Worm (Caenorhabditis elegans) whole organism, L1 larva: ENCODE measurements around the gene Y51A2A.4.

Experiments
- C34B4.2 ChIP-seq: sonication (generic microtip); optimal IDR thresholded peaks from 2 replicates; lab custom pipeline; 2017; ENCODE audit warnings: mild to moderate bottlenecking, missing genetic modification characterization, missing compliant biosample characterization
- Y116A8C.19 ChIP-seq: sonication (generic microtip); optimal IDR thresholded peaks from 2 replicates; lab custom pipeline; 2016; ENCODE audit warnings: missing compliant biosample characterization, missing genetic modification characterization, borderline replicate concordance
- aly-2 ChIP-seq: fragments of 150-350 bp; optimal IDR thresholded peaks from 2 replicates; lab custom pipeline; 2014; ENCODE audit warnings: missing biosample characterization, missing genetic modification characterization
- blmp-1 ChIP-seq: fragments of 150-350 bp; optimal IDR thresholded peaks from 2 replicates; lab custom pipeline; 2014; ENCODE audit warnings: missing biosample characterization, missing genetic modification characterization
- ceh-63 ChIP-seq: fragments of 200-800 bp; sonication (Bioruptor generic); optimal IDR thresholded peaks from 2 replicates; lab custom pipeline; 2018; ENCODE audit warnings: mild to moderate bottlenecking, missing genetic modification characterization, missing compliant biosample characterization
- ceh-82 ChIP-seq, 3 experiments: fragments of 150-350 bp in 1 of 3; sonication (generic microtip) in 2 of 3; optimal IDR thresholded peaks; 2 replicates each; lab custom pipeline; 2014 to 2017; ENCODE audit warnings: missing biosample characterization in 3 of 3, missing genetic modification characterization in 3 of 3
- ceh-90 ChIP-seq: sonication (generic microtip); optimal IDR thresholded peaks from 2 replicates; lab custom pipeline; 2016; ENCODE audit warnings: missing genetic modification characterization, missing compliant biosample characterization
- dpl-1 ChIP-seq, 3 experiments: fragments of 150-350 bp in 2 of 3; sonication (generic microtip) in 1 of 3; optimal IDR thresholded peaks; 2 replicates each; lab custom pipeline; 2014 to 2017; ENCODE audit warnings: missing biosample characterization in 3 of 3, missing genetic modification characterization in 3 of 3, missing genetic modification reagents in 3 of 3
- dsc-1 ChIP-seq: sonication (generic microtip); optimal IDR thresholded peaks from 2 replicates; lab custom pipeline; 2016; ENCODE audit warnings: mild to moderate bottlenecking, missing genetic modification characterization, missing compliant biosample characterization
- efl-3 ChIP-seq: fragments of 200-800 bp; sonication (Bioruptor generic); optimal IDR thresholded peaks from 2 replicates; lab custom pipeline; 2018; ENCODE audit warnings: mild to moderate bottlenecking, missing genetic modification characterization, missing compliant biosample characterization
- egl-13 ChIP-seq: sonication (generic microtip); optimal IDR thresholded peaks from 2 replicates; lab custom pipeline; 2016; ENCODE audit warnings: missing genotype, missing genetic modification reagents, missing genetic modification characterization, missing compliant biosample characterization
- fkh-4 ChIP-seq: sonication (generic microtip); optimal IDR thresholded peaks from 2 replicates; lab custom pipeline; 2016; ENCODE audit warnings: missing compliant biosample characterization, missing genetic modification characterization, borderline replicate concordance
- fkh-8 ChIP-seq: sonication (generic microtip); optimal IDR thresholded peaks from 2 replicates; lab custom pipeline; 2016; ENCODE audit warnings: mild to moderate bottlenecking, missing genetic modification characterization, missing compliant biosample characterization
- grh-1 ChIP-seq: fragments of 200-800 bp; sonication (Bioruptor generic); IDR thresholded peaks from 2 replicates; pipeline ENCODE4 v1.3.6; 2022; ENCODE audit warnings: missing genetic modification reagents, missing genetic modification characterization, missing compliant biosample characterization
- hlh-17 ChIP-seq: fragments of 200-800 bp; sonication (Bioruptor generic); optimal IDR thresholded peaks from 2 replicates; lab custom pipeline; 2018; ENCODE audit warnings: missing genetic modification characterization, mild to moderate bottlenecking, missing compliant biosample characterization, moderate library complexity, borderline replicate concordance
- irx-1 ChIP-seq: sonication (generic microtip); optimal IDR thresholded peaks from 2 replicates; lab custom pipeline; 2016; ENCODE audit warnings: missing genetic modification characterization, missing compliant biosample characterization
- isw-1 ChIP-seq: fragments of 200-800 bp; sonication (Bioruptor generic); IDR thresholded peaks from 2 replicates; pipeline ENCODE4 v1.3.6; 2022; ENCODE audit warnings: missing genetic modification characterization, missing compliant biosample characterization
- jun-1 ChIP-seq: fragments of 150-350 bp; optimal IDR thresholded peaks from 2 replicates; lab custom pipeline; 2014; ENCODE audit warnings: missing biosample characterization, missing genetic modification reagents, missing genetic modification characterization
- lin-13 ChIP-seq: fragments of 150-350 bp; optimal IDR thresholded peaks from 2 replicates; lab custom pipeline; 2014; ENCODE audit warnings: missing biosample characterization, missing genetic modification reagents, missing genetic modification characterization
- lin-35 ChIP-seq, 2 experiments: fragments of 150-350 bp; optimal IDR thresholded peaks; 2 replicates each; lab custom pipeline; 2014; ENCODE audit warnings: missing biosample characterization in 2 of 2, missing genetic modification characterization in 2 of 2, missing genetic modification reagents in 2 of 2
- lsy-2 ChIP-seq, 2 experiments: fragments of 150-350 bp; optimal IDR thresholded peaks; 2 replicates each; lab custom pipeline; 2014; ENCODE audit warnings: missing biosample characterization in 2 of 2, missing genetic modification characterization in 2 of 2
- mdl-1 ChIP-seq, 2 experiments: fragments of 150-350 bp; optimal IDR thresholded peaks; 2 replicates each; lab custom pipeline; 2014 to 2017; ENCODE audit warnings: missing biosample characterization in 2 of 2, missing genetic modification characterization in 2 of 2, inconsistent platforms in 1 of 2
- nhr-11 ChIP-seq: fragments of 150-350 bp; optimal IDR thresholded peaks from 2 replicates; lab custom pipeline; 2014; ENCODE audit warnings: missing biosample characterization, missing genetic modification characterization
- nhr-12 ChIP-seq: sonication (generic microtip); optimal IDR thresholded peaks from 2 replicates; lab custom pipeline; 2017; ENCODE audit warnings: missing biosample characterization, missing genetic modification characterization
- nhr-20 ChIP-seq: sonication (generic microtip); optimal IDR thresholded peaks from 2 replicates; lab custom pipeline; 2016; ENCODE audit warnings: mild to moderate bottlenecking, missing genetic modification characterization, missing compliant biosample characterization
- nhr-237 ChIP-seq: fragments of 150-350 bp; optimal IDR thresholded peaks from 2 replicates; lab custom pipeline; 2014; ENCODE audit warnings: missing biosample characterization, missing genetic modification characterization
- nhr-47 ChIP-seq: sonication (generic microtip); optimal IDR thresholded peaks from 2 replicates; lab custom pipeline; 2016; ENCODE audit warnings: mild to moderate bottlenecking, missing genetic modification characterization, moderate library complexity, missing compliant biosample characterization
- nhr-76 ChIP-seq: sonication (generic microtip); optimal IDR thresholded peaks from 2 replicates; lab custom pipeline; 2017; ENCODE audit warnings: missing biosample characterization, missing genetic modification characterization
- nhr-84 ChIP-seq: sonication (generic microtip); optimal IDR thresholded peaks from 2 replicates; lab custom pipeline; 2017; ENCODE audit warnings: missing biosample characterization, missing genetic modification characterization
- nhr-90 ChIP-seq: sonication (generic microtip); optimal IDR thresholded peaks from 2 replicates; lab custom pipeline; 2016; ENCODE audit warnings: mild to moderate bottlenecking, missing genetic modification characterization, missing compliant biosample characterization; ENCODE audit not compliant: poor library complexity
- snpc-4 ChIP-seq: fragments of 150-350 bp; optimal IDR thresholded peaks from 2 replicates; lab custom pipeline; 2014; ENCODE audit warnings: missing biosample characterization, missing genetic modification characterization
- sptf-1 ChIP-seq: fragments of 150-350 bp; optimal IDR thresholded peaks from 2 replicates; lab custom pipeline; 2014; ENCODE audit warnings: missing biosample characterization, missing genetic modification characterization
- tbx-2 ChIP-seq: sonication (generic microtip); optimal IDR thresholded peaks from 2 replicates; lab custom pipeline; 2016; ENCODE audit warnings: missing genetic modification characterization, missing compliant biosample characterization
- unc-130 ChIP-seq: fragments of 150-350 bp; optimal IDR thresholded peaks from 2 replicates; lab custom pipeline; 2017; ENCODE audit warnings: missing biosample characterization, missing genetic modification characterization, inconsistent platforms
- unc-30 ChIP-seq: sonication (generic microtip); optimal IDR thresholded peaks from 2 replicates; lab custom pipeline; 2017; ENCODE audit warnings: missing biosample characterization, missing genetic modification characterization
- unc-86 ChIP-seq: sonication (generic microtip); optimal IDR thresholded peaks from 2 replicates; lab custom pipeline; 2016; ENCODE audit warnings: missing genetic modification characterization, missing compliant biosample characterization
- unc-98 ChIP-seq: fragments of 200-800 bp; sonication (Bioruptor generic); IDR thresholded peaks from 2 replicates; pipeline ENCODE4 v1.3.6; 2022; ENCODE audit warnings: missing genetic modification characterization, missing compliant biosample characterization
- vab-15 ChIP-seq: sonication (generic microtip); optimal IDR thresholded peaks from 2 replicates; lab custom pipeline; 2017; ENCODE audit warnings: missing genotype, mild to moderate bottlenecking, missing genetic modification characterization, missing compliant biosample characterization
- xbp-1 ChIP-seq: sonication (generic microtip); optimal IDR thresholded peaks from 2 replicates; lab custom pipeline; 2016; ENCODE audit warnings: missing genetic modification characterization, missing compliant biosample characterization
- zag-1 ChIP-seq: fragments of 150-350 bp; optimal IDR thresholded peaks from 2 replicates; lab custom pipeline; 2014; ENCODE audit warnings: missing biosample characterization, missing genetic modification characterization
- ztf-11 ChIP-seq, 2 experiments: sonication (generic microtip); optimal IDR thresholded peaks; 2 replicates each; lab custom pipeline; 2016 to 2017; ENCODE audit warnings: missing genetic modification characterization in 2 of 2, missing biosample characterization in 1 of 2, missing compliant biosample characterization in 1 of 2
- ztf-4 ChIP-seq: fragments of 150-350 bp; optimal IDR thresholded peaks from 2 replicates; lab custom pipeline; 2014; ENCODE audit warnings: missing biosample characterization, missing genetic modification characterization

Gene Y51A2A.4

DNA sequence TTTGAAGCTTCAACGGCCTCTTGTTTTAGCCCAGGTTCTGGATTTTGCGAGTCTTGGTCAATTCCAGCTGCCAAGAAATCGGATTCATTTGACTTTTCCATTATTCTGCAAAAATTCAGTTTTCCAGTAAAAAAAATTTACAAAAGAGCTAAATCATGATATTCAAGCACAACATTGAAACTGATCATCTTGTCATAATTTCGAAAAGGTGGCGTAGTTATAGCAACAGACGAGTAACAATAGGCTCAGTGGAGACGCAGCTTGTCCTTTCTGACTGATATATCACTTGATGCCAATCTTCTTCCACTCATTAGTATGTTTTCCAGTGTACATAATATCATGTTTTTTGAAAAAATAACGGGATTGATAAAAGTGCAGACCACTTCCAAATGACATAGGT, 22.0 kb upstream of the Y51A2A.4 start, which contains the start of gene fbxa-213:
fbxa-213 (minus strand) TSS at position 101 of the 400 bp plus-strand sequence.
- TF ChIP-seq hlh-17 (GFP tag; lab: Kevin White, UChicago) (no peak), nhr-20 (tag; lab: Kevin White, UChicago) (no peak), lsy-2 (tag; optimal IDR thresholded peaks at IDR 0.05; lab: Kevin White, UChicago) (no peak), ztf-11 (tag; optimal IDR thresholded peaks at IDR 0.05; lab: Kevin White, UChicago) (no peak), blmp-1 (tag; lab: Kevin White, UChicago) (no peak), grh-1 (GFP tag; lab: Robert Waterston, UW) (no peak), egl-13 (no peak), dpl-1 (GFP tag; optimal IDR thresholded peaks at IDR 0.05; lab: Kevin White, UChicago) (no peak), irx-1 (tag; lab: Kevin White, UChicago) (no peak), dsc-1 (no peak), tbx-2 (tag; lab: Kevin White, UChicago) (no peak), xbp-1 (tag; lab: Kevin White, UChicago) (no peak), isw-1 (GFP tag; lab: Robert Waterston, UW) (no peak), unc-86 (tag; lab: Kevin White, UChicago) (no peak), sptf-1 (tag; lab: Kevin White, UChicago) (no peak), snpc-4 (tag; lab: Kevin White, UChicago) (no peak), C34B4.2 (tag; lab: Kevin White, UChicago) (no peak), zag-1 (tag; lab: Kevin White, UChicago) (no peak)
- TF ChIP-seq, all 84 proteins: peak for 0

DNA sequence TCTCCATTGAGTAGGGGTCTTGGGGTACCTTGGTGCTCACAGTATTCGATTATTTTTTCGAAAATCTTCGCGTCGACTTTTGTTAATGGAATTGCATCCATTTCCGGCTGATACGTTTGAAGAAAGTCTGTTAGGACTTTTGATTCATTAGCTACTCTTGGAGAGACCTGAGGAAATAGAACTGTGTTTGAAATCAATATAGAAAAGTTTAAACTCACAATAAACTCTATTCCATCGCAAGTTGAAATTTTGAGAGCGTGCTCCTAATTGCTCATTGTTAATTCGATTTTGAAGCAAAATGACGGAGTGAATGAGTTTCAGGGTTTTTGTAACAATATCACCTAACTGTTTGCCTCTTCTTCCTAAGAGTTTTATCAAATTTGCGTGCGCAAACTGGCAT, 20.9 kb upstream of the Y51A2A.4 start, which contains the start of gene skr-6:
skr-6 (minus strand) TSS at position 101 of the 400 bp plus-strand sequence.
- TF ChIP-seq nhr-47 (tag; lab: Kevin White, UChicago) (no peak), fkh-4 (tag; lab: Kevin White, UChicago) (no peak), unc-30 (tag; lab: Kevin White, UChicago) (no peak), ceh-90 (tag; lab: Kevin White, UChicago) (no peak), C34B4.2 (tag; lab: Kevin White, UChicago) (no peak), aly-2 (no peak), vab-15 (no peak)
- TF ChIP-seq, all 84 proteins: peak for 0

DNA sequence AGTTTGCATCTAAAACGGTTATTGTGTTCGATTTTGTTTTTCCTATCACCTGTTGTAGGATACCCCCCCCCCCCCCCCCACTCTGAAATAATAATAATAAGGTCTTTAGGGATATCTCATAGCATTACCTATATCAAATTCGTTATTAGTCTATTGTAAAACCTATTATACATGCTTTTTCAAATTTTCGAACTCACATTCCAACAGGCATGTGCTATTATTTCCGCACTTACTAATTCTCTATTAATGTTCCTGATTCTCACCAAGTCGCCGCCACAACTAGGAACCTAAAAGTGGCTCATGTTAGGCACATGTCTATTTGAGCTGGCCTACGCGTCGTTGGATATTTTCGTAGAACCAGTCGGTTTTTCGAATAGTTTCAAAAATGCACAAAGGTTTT, 20.3 kb upstream of the Y51A2A.4 start, which contains the start of gene Y37H2C.4:
Y37H2C.4 (plus strand) TSS at position 301 of the 400 bp plus-strand sequence.
- no peak for TF ChIP-seq jun-1
- TF ChIP-seq nhr-47 (tag; lab: Kevin White, UChicago): no peak
- TF ChIP-seq unc-98 (GFP tag; lab: Robert Waterston, UW): no peak
- TF ChIP-seq nhr-90 (tag; lab: Kevin White, UChicago): no peak
- TF ChIP-seq ceh-63: no peak
- no peak for TF ChIP-seq nhr-84 (tag; lab: Kevin White, UChicago)
- no peak for TF ChIP-seq Y116A8C.19 (tag; lab: Kevin White, UChicago)
- no peak for TF ChIP-seq unc-130
- no peak for TF ChIP-seq egl-13
- no peak for TF ChIP-seq ceh-90 (tag; lab: Kevin White, UChicago)
- no peak for TF ChIP-seq nhr-12
- no peak for TF ChIP-seq efl-3 (GFP tag; lab: Kevin White, UChicago)
- no peak for TF ChIP-seq ztf-4 (tag; lab: Kevin White, UChicago)
- no peak for TF ChIP-seq nhr-237

DNA sequence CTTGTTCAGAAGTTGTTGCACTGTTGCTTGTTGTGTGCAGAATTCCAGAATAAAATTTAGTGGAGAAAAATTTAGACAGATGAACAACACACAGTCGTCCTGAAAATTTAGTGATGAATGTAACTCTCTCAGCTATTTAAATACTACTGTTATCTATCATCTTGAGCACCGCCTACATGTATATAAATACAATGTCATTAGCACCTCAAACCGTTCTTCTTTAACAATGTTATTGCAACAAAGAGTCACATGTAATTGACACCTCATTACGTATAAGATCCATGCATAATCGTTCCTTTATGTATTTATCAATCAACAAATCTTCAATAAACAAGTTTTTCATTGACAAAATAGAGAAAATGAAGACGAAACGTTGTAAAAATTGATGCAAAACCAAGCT, 10.0 kb upstream of the Y51A2A.4 start, which contains the start of gene Y51A2A.16:
Y51A2A.16 (minus strand) TSS at position 101 of the 400 bp plus-strand sequence.
- no peak for TF ChIP-seq nhr-47 (tag; lab: Kevin White, UChicago)
- TF ChIP-seq mdl-1 (tag; optimal IDR thresholded peaks at IDR 0.05; lab: Kevin White, UChicago): no peak
- no peak for TF ChIP-seq nhr-11 (tag; lab: Kevin White, UChicago)
- no peak for TF ChIP-seq tbx-2 (tag; lab: Kevin White, UChicago)
- TF ChIP-seq lin-13: no peak
- TF ChIP-seq lin-35 (GFP tag; optimal IDR thresholded peaks at IDR 0.05; lab: Kevin White, UChicago): no peak
- TF ChIP-seq blmp-1 (tag; lab: Kevin White, UChicago): no peak
- TF ChIP-seq nhr-76 (tag; lab: Kevin White, UChicago): no peak
- TF ChIP-seq fkh-8 (tag; lab: Kevin White, UChicago): no peak
- no peak for TF ChIP-seq egl-13
- no peak for TF ChIP-seq ceh-82 (tag; optimal IDR thresholded peaks at IDR 0.05; lab: Kevin White, UChicago)
